Worm (Caenorhabditis elegans) whole organism, young adult: Measurements from ENCODE around the gene gpx-5.

ENCODE experiments used
- T07F8.4 ChIP-seq: sonication (generic microtip); optimal IDR thresholded peaks from 2 replicates; lab custom pipeline; 2016; ENCODE audit warnings: mild to moderate bottlenecking, missing genetic modification characterization, moderate library complexity, missing compliant biosample characterization
- lin-26 ChIP-seq: fragments of 200-800 bp; sonication (Bioruptor generic); IDR thresholded peaks from 2 replicates; pipeline ENCODE4 v1.3.6; 2022; ENCODE audit warnings: missing genetic modification reagents, missing genetic modification characterization, missing compliant biosample characterization
- unc-130 ChIP-seq: sonication (generic microtip); optimal IDR thresholded peaks from 2 replicates; lab custom pipeline; 2016; ENCODE audit warnings: missing genetic modification reagents, missing genetic modification characterization, missing compliant biosample characterization

DNA sequence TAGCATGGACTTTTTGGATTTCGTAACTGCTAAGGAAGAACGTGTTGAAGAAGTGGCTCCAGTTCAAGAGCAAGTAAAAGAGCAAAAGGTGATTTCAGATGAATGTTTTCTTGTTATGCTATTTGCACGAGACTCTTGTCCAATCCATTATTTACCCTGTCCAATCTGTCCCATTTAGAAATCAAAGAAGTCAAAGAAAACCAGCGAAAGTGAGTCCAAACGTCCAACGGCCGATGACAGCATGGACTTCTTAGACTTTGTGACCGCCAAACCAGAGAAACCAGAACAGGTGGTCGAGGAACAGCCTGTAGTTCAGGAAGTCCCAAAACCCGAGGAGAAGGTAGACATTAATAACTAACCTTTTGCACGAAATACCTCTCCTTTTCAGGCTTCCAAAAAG is 29.2 kb upstream of the gpx-5 start:
- TF ChIP-seq lin-26 (no peak), unc-130 (no peak), T07F8.4 (tag; lab: Kevin White, UChicago) (no peak)
